Fruit fly (Drosophila melanogaster) whole organism, embryonic: Measurements from ENCODE around the gene loj.

Experiments
- CG13624 ChIP-seq: fragments of 200-800 bp; sonication (Bioruptor generic); optimal IDR thresholded peaks from 2 replicates; lab custom pipeline; 2016; ENCODE audit warnings: missing biosample characterization, missing genetic modification characterization
- CG17359 ChIP-seq: fragments of 200-800 bp; sonication (Bioruptor generic); optimal IDR thresholded peaks from 3 replicates; lab custom pipeline; 2018; ENCODE audit warnings: missing biosample characterization, mild to moderate bottlenecking, missing genetic modification characterization, moderate library complexity
- CG18011 ChIP-seq: fragments of 200-800 bp; sonication (Bioruptor generic); optimal IDR thresholded peaks from 2 replicates; lab custom pipeline; 2017; ENCODE audit warnings: missing biosample characterization, missing genetic modification characterization, mild to moderate bottlenecking, moderate library complexity, missing genotype
- CG2120 ChIP-seq: fragments of 200-800 bp; sonication (Bioruptor generic); optimal IDR thresholded peaks from 3 replicates; lab custom pipeline; 2016; ENCODE audit warnings: missing biosample characterization, missing genetic modification characterization
- CG3726 ChIP-seq: fragments of 200-800 bp; sonication (Bioruptor generic); IDR thresholded peaks from 3 replicates; pipeline ENCODE4, ENCODE4 v1.3.6; 2022; ENCODE audit warnings: missing biosample characterization, missing genetic modification characterization
- Hsf ChIP-seq: fragments of 200-800 bp; sonication (Bioruptor generic); optimal IDR thresholded peaks from 3 replicates; lab custom pipeline; 2016; ENCODE audit warnings: missing biosample characterization, missing genetic modification characterization
- Xrp1 ChIP-seq: fragments of 200-800 bp; sonication (Bioruptor generic); IDR thresholded peaks from 2 replicates; pipeline ENCODE4 v1.3.6; 2022; ENCODE audit warnings: missing biosample characterization, missing genetic modification characterization
- da ChIP-seq: fragments of 200-800 bp; sonication (Bioruptor generic); optimal IDR thresholded peaks from 2 replicates; lab custom pipeline; 2016; ENCODE audit warnings: missing biosample characterization, missing genetic modification characterization
- dmrt11E ChIP-seq: fragments of 200-800 bp; sonication (Bioruptor generic); optimal IDR thresholded peaks from 3 replicates; lab custom pipeline; 2018; ENCODE audit warnings: missing biosample characterization, mild to moderate bottlenecking, missing genetic modification characterization, moderate library complexity
- eve ChIP-seq, 2 experiments: fragments of >200 bp; optimal IDR thresholded peaks; 2 replicates each; lab custom pipeline; 2017; ENCODE audit warnings: missing biosample characterization in 2 of 2, missing genetic modification characterization in 2 of 2
- gfzf ChIP-seq: fragments of 200-800 bp; sonication (Bioruptor generic); optimal IDR thresholded peaks from 2 replicates; lab custom pipeline; 2016; ENCODE audit warnings: missing biosample characterization, mild to moderate bottlenecking, missing genetic modification characterization, moderate library complexity
- gro ChIP-seq: fragments of 200-800 bp; sonication (Bioruptor generic); optimal IDR thresholded peaks from 2 replicates; lab custom pipeline; 2016; ENCODE audit warnings: missing biosample characterization, missing genetic modification characterization
- insv ChIP-seq, 2 experiments: fragments of 200-800 bp; sonication (Bioruptor generic); optimal IDR thresholded peaks; 3 replicates each; lab custom pipeline; 2016 to 2018; ENCODE audit warnings: missing biosample characterization in 2 of 2, missing genetic modification characterization in 2 of 2

DNA sequence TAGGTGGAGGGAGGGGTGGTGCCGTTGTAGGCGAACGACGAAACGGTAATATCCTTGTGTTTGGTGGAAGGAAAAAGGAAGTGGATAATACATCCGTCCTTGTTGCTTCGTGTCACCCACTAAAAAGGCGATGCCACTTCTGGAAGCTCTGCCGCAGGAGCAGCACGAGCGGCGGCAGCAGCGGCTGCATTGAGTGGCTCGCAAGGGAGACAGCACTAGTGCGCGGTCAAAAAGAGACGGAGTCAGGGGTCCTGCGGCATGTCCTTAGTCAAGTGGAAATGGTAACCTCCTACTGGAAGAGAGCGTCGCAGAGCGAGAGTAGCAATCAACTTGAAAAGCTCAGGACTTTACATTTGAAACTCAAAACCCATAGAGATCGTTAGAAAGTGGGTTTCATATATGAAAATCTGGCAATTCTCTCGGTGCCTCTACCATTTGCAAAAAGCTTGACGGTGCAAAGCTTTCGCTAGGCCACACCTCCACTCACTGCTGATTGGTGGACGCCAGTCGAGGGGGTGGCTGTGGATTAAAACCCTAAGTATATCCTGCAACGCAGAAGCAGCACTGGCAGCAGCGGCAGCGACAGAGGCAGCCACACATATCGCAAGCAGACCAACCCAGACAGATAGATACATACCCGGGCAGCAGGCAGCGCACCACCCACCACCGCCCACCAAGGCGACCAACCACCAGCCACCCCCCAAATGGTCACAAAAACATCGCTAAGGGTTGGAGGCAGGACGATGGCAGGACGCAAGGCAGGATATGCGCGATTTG is 16.1 kb downstream of the loj start:
- TF ChIP-seq gfzf (GFP tag; lab: Kevin White, UChicago) (no peak), insv (GFP tag; optimal IDR thresholded peaks at IDR 0.05; lab: Kevin White, UChicago) (no peak), CG2120 (GFP tag; lab: Kevin White, UChicago) (no peak), Hsf (GFP tag; lab: Kevin White, UChicago) (no peak), Xrp1 (no peak), CG17359 (tag; lab: Kevin White, UChicago) (no peak), CG3726 (GFP tag; lab: Robert Waterston, UW) (no peak), eve (GFP tag; optimal IDR thresholded peaks at IDR 0.05; lab: Kevin White, UChicago) (no peak), CG18011 (no peak), dmrt11E (no peak), gro (GFP tag; lab: Kevin White, UChicago) (no peak), da (GFP tag; lab: Kevin White, UChicago) (no peak), CG13624 (GFP tag; lab: Kevin White, UChicago) (no peak)
